Fruit fly (Drosophila melanogaster) whole organism, wandering third instar larva: ENCODE results near the gene COX6B.

Experiments
- Abd-B ChIP-seq: fragments of >200 bp; optimal IDR thresholded peaks from 2 replicates; lab custom pipeline; 2017; ENCODE audit warnings: missing biosample characterization, missing genetic modification characterization
- CG32264 ChIP-seq: fragments of 200-800 bp; sonication (Bioruptor generic); optimal IDR thresholded peaks from 2 replicates; lab custom pipeline; 2016; ENCODE audit warnings: missing biosample characterization, missing genetic modification characterization
- CG9705 ChIP-seq: fragments of 200-800 bp; sonication (Bioruptor generic); optimal IDR thresholded peaks from 2 replicates; lab custom pipeline; 2018; ENCODE audit warnings: missing biosample characterization, mild to moderate bottlenecking, missing genetic modification characterization
- CrebA ChIP-seq: fragments of 200-800 bp; sonication (Bioruptor generic); optimal IDR thresholded peaks from 2 replicates; lab custom pipeline; 2016; ENCODE audit warnings: missing biosample characterization, mild to moderate bottlenecking, missing genetic modification characterization, borderline replicate concordance
- Dfd ChIP-seq: fragments of >200 bp; optimal IDR thresholded peaks from 2 replicates; lab custom pipeline; 2017; ENCODE audit warnings: missing biosample characterization, missing genetic modification characterization
- Dif ChIP-seq: fragments of 200-275, 200-300 bp; sonication (Bioruptor generic); optimal IDR thresholded peaks from 2 replicates; lab custom pipeline; 2018; ENCODE audit warnings: missing biosample characterization, missing genetic modification characterization; ENCODE audit not compliant: partially characterized antibody
- GATAd ChIP-seq: sonication (Bioruptor generic); optimal IDR thresholded peaks from 2 replicates; lab custom pipeline; 2016; ENCODE audit warnings: missing biosample characterization, missing genetic modification characterization
- HLH106 ChIP-seq: fragments of 200-800 bp; optimal IDR thresholded peaks from 3 replicates; lab custom pipeline; 2019; ENCODE audit warnings: missing biosample characterization, mild to moderate bottlenecking, missing genetic modification characterization, moderate library complexity
- Hnf4 ChIP-seq: fragments of 200-800 bp; sonication (Bioruptor generic); optimal IDR thresholded peaks from 2 replicates; lab custom pipeline; 2016; ENCODE audit warnings: missing biosample characterization, mild to moderate bottlenecking, missing genetic modification characterization
- Hr78 ChIP-seq: fragments of >200 bp; optimal IDR thresholded peaks from 2 replicates; lab custom pipeline; 2017; ENCODE audit warnings: missing biosample characterization, missing genetic modification characterization
- Hr83 ChIP-seq: fragments of 200-300 bp; sonication (Bioruptor generic); optimal IDR thresholded peaks from 2 replicates; lab custom pipeline; 2016; ENCODE audit warnings: missing biosample characterization, mild to moderate bottlenecking, missing genetic modification characterization, moderate library complexity; ENCODE audit not compliant: poor library complexity, severe bottlenecking
- Jra ChIP-seq: sonication (Bioruptor generic); optimal IDR thresholded peaks from 2 replicates; lab custom pipeline; 2016; ENCODE audit warnings: missing biosample characterization, missing genetic modification characterization
- Mio ChIP-seq: sonication (Bioruptor generic); optimal IDR thresholded peaks from 2 replicates; lab custom pipeline; 2016; ENCODE audit warnings: missing biosample characterization, missing genetic modification characterization
- Myc ChIP-seq: fragments of >200 bp; optimal IDR thresholded peaks from 2 replicates; lab custom pipeline; 2017
- N ChIP-seq: fragments of >200 bp; optimal IDR thresholded peaks from 2 replicates; lab custom pipeline; 2018; ENCODE audit warnings: missing biosample characterization, missing external identifiers, missing genetic modification characterization
- OdsH ChIP-seq: fragments of 200-800 bp; sonication (Bioruptor generic); optimal IDR thresholded peaks from 2 replicates; lab custom pipeline; 2016; ENCODE audit warnings: missing biosample characterization, mild to moderate bottlenecking, missing genetic modification characterization
- Rel ChIP-seq, 2 experiments: fragments of 200-800 bp; sonication (Bioruptor generic) in 1 of 2; optimal IDR thresholded peaks; 2 replicates in 1 of 2; 3 replicates in 1 of 2; lab custom pipeline; 2016 to 2019; ENCODE audit warnings: mild to moderate bottlenecking in 2 of 2, missing biosample characterization in 2 of 2, missing genetic modification characterization in 2 of 2, moderate library complexity in 1 of 2
- Sp1 ChIP-seq: fragments of 200-800 bp; sonication (Bioruptor generic); optimal IDR thresholded peaks from 3 replicates; lab custom pipeline; 2019; ENCODE audit warnings: missing biosample characterization, mild to moderate bottlenecking, missing genetic modification characterization, moderate library complexity
- Vsx2 ChIP-seq: fragments of 200-300, 225-300 bp; sonication (Bioruptor generic); optimal IDR thresholded peaks from 2 replicates; lab custom pipeline; 2018; ENCODE audit warnings: missing biosample characterization, missing genetic modification characterization; ENCODE audit not compliant: partially characterized antibody
- br ChIP-seq: fragments of 200-800 bp; sonication (Bioruptor generic); optimal IDR thresholded peaks from 2 replicates; lab custom pipeline; 2016; ENCODE audit warnings: missing biosample characterization, missing genetic modification characterization
- brk ChIP-seq: fragments of 200-800 bp; sonication (Bioruptor generic); optimal IDR thresholded peaks from 2 replicates; lab custom pipeline; 2016; ENCODE audit warnings: missing biosample characterization, mild to moderate bottlenecking, missing genetic modification characterization
- dmrt93B ChIP-seq: fragments of 200-800 bp; sonication (Bioruptor generic); optimal IDR thresholded peaks from 2 replicates; lab custom pipeline; 2018; ENCODE audit warnings: missing biosample characterization, mild to moderate bottlenecking, missing genetic modification characterization
- dsf ChIP-seq: sonication (Bioruptor generic); optimal IDR thresholded peaks from 2 replicates; lab custom pipeline; 2016; ENCODE audit warnings: missing biosample characterization, missing genetic modification characterization, borderline replicate concordance
- ey ChIP-seq: fragments of 200-800 bp; sonication (Bioruptor generic); optimal IDR thresholded peaks from 2 replicates; lab custom pipeline; 2016; ENCODE audit warnings: missing biosample characterization, missing genetic modification characterization
- foxo ChIP-seq, 2 experiments: fragments of 200-800 bp; sonication (Bioruptor generic); optimal IDR thresholded peaks; 2 replicates in 1 of 2; 3 replicates in 1 of 2; lab custom pipeline; 2016 to 2017; ENCODE audit warnings: missing biosample characterization in 2 of 2, missing genetic modification characterization in 2 of 2
- fru ChIP-seq: fragments of 200-800 bp; sonication (Bioruptor generic); optimal IDR thresholded peaks from 3 replicates; lab custom pipeline; 2016; ENCODE audit warnings: missing biosample characterization, mild to moderate bottlenecking, missing genetic modification characterization
- h ChIP-seq: fragments of 200-800 bp; sonication (Bioruptor generic); optimal IDR thresholded peaks from 3 replicates; lab custom pipeline; 2016; ENCODE audit warnings: missing biosample characterization, mild to moderate bottlenecking, missing genetic modification characterization
- jim ChIP-seq: fragments of 175-275, 200-325 bp; sonication (Bioruptor generic); optimal IDR thresholded peaks from 2 replicates; lab custom pipeline; 2016; ENCODE audit warnings: missing biosample characterization, mild to moderate bottlenecking, missing genetic modification characterization
- pan ChIP-seq: fragments of >200 bp; optimal IDR thresholded peaks from 2 replicates; lab custom pipeline; 2017
- psq ChIP-seq: fragments of 200-800 bp; sonication (Bioruptor generic); optimal IDR thresholded peaks from 3 replicates; lab custom pipeline; 2017; ENCODE audit warnings: missing biosample characterization, mild to moderate bottlenecking, missing genetic modification characterization, moderate library complexity
- rgr ChIP-seq: fragments of 200-800 bp; sonication (Bioruptor generic); optimal IDR thresholded peaks from 3 replicates; lab custom pipeline; 2016; ENCODE audit warnings: missing biosample characterization, mild to moderate bottlenecking, missing genetic modification characterization
- sage ChIP-seq: fragments of 200-800 bp; sonication (Bioruptor generic); optimal IDR thresholded peaks from 2 replicates; lab custom pipeline; 2016; ENCODE audit warnings: missing biosample characterization, mild to moderate bottlenecking, missing genetic modification characterization
- sv ChIP-seq: fragments of 200-800 bp; sonication (Bioruptor generic); optimal IDR thresholded peaks from 3 replicates; lab custom pipeline; 2016; ENCODE audit warnings: missing biosample characterization, missing genetic modification characterization
- tai ChIP-seq: sonication (Bioruptor generic); optimal IDR thresholded peaks from 2 replicates; lab custom pipeline; 2016; ENCODE audit warnings: missing biosample characterization, missing genetic modification characterization
- usp ChIP-seq: fragments of >200 bp; optimal IDR thresholded peaks from 2 replicates; lab custom pipeline; 2017; ENCODE audit warnings: missing biosample characterization, missing genetic modification characterization
- woc ChIP-seq: sonication (Bioruptor generic); optimal IDR thresholded peaks from 2 replicates; lab custom pipeline; 2016; ENCODE audit warnings: missing biosample characterization, mild to moderate bottlenecking, missing genetic modification characterization

Gene COX6B

DNA sequence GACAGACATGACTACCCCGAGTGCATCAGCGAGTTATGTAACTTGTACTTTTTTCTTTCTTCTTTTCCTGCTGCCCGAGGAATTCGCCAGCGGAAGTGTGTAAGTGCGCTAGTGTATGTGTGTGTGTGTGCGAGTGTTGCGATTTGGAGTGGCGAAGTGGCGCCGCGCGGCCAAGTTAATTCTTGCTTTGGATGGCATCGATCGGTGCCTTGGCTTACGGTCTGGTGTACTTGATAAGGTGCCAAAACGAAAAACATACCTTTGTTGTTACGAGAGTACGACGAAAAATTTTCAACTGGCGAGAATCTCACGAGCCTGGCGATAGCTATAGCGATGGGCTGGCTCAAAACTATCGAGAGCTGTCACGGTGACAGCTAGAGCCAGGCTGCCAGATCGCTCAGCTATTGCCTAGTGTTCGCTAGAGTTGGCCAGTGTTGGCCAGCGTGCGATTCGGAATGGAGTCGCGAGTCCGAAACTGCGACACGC is at the start of gene COX6B, which contains the start of the genes CG18809, CG33932 and Rpp20:
Gene COX6B, minus strand, starts transcription at position 333 of the 486 bp plus-strand sequence.
Gene CG18809, minus strand, starts transcription at position 333 of the 486 bp plus-strand sequence.
Gene CG33932, plus strand, starts transcription at position 429 of the 486 bp plus-strand sequence.
Gene Rpp20, plus strand, starts transcription at position 429 of the 486 bp plus-strand sequence.
- no peak for TF ChIP-seq sage (GFP tag; lab: Kevin White, UChicago)
- peak; percentile 79 for TF ChIP-seq rgr
- peak; percentile 59 for TF ChIP-seq sv (GFP tag; lab: Kevin White, UChicago)
- TF ChIP-seq Dif (GFP tag; lab: Kevin White, UChicago), result peak; percentile 30
- TF ChIP-seq woc (GFP tag; lab: Kevin White, UChicago), result no peak
- TF ChIP-seq br (GFP tag; lab: Kevin White, UChicago), result peak; percentile 52
- peak; percentile 90 for TF ChIP-seq Hr83
- peak; percentile 56 for TF ChIP-seq Sp1
- TF ChIP-seq Jra (GFP tag; lab: Kevin White, UChicago), result peak; percentile 60
- TF ChIP-seq Dfd (GFP tag; lab: Kevin White, UChicago), result no peak
- TF ChIP-seq usp (GFP tag; lab: Kevin White, UChicago), result no peak
- TF ChIP-seq Myc (lab: Kevin White, UChicago), result peak; percentile 81
- TF ChIP-seq Hr78 (GFP tag; lab: Kevin White, UChicago), result no peak
- no peak for TF ChIP-seq dsf
- TF ChIP-seq HLH106 (tag; lab: Kevin White, UChicago), result peak; percentile 51
- peak; percentile 39 for TF ChIP-seq CG9705 (GFP tag; lab: Kevin White, UChicago)
- peak; percentile 50 for TF ChIP-seq ey (GFP tag; lab: Kevin White, UChicago)
- TF ChIP-seq h (GFP tag; lab: Kevin White, UChicago), result peak; percentile 82
- TF ChIP-seq foxo (GFP tag; optimal IDR thresholded peaks at IDR 0.05; lab: Kevin White, UChicago), result peak in 1 of 2 experiments; percentile 70
- TF ChIP-seq psq (GFP tag; lab: Kevin White, UChicago), result peak; percentile 48
- no peak for TF ChIP-seq N (GFP tag; lab: Kevin White, UChicago)
- no peak for TF ChIP-seq Rel (GFP tag; optimal IDR thresholded peaks at IDR 0.05; lab: Kevin White, UChicago)
- TF ChIP-seq Rel (tag; optimal IDR thresholded peaks at IDR 0.05; lab: Kevin White, UChicago), result peak; percentile 63
- TF ChIP-seq Vsx2, result no peak
- peak; percentile 30 for TF ChIP-seq GATAd
- no peak for TF ChIP-seq Abd-B (GFP tag; lab: Kevin White, UChicago)
- TF ChIP-seq Mio (GFP tag; lab: Kevin White, UChicago), result peak; percentile 2
- peak; percentile 12 for TF ChIP-seq CG32264 (GFP tag; lab: Kevin White, UChicago)
- peak; percentile 48 for TF ChIP-seq OdsH (GFP tag; lab: Kevin White, UChicago)
- no peak for TF ChIP-seq brk (GFP tag; lab: Kevin White, UChicago)
- TF ChIP-seq fru (GFP tag; lab: Kevin White, UChicago), result peak; percentile 49

DNA sequence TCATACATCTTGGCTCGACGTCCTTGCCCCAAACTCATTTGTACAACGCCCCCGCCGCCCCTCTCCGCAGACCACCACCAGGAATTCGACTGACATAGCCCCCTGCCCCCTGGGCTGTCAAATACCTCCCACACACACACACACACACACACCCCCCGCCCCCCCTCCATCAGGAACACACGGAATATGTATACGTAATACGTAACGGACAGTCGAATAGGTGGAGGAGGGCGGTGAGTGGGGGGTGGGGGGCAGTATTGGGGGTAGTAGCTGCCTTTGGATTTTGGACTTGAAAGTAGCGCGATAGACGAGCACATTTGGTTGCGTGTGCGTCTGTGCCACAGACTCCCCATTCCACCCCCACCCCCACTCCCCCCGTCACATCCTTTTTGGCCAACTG is 48.4 kb upstream of the COX6B start:
- TF ChIP-seq OdsH (GFP tag; lab: Kevin White, UChicago) (no peak), Dfd (GFP tag; lab: Kevin White, UChicago) (no peak), brk (GFP tag; lab: Kevin White, UChicago) (no peak), N (GFP tag; lab: Kevin White, UChicago) (no peak), tai (GFP tag; lab: Kevin White, UChicago) (no peak), Dif (GFP tag; lab: Kevin White, UChicago) (no peak), h (GFP tag; lab: Kevin White, UChicago) (no peak), Rel (GFP tag; optimal IDR thresholded peaks at IDR 0.05; lab: Kevin White, UChicago) (no peak), Rel (tag; optimal IDR thresholded peaks at IDR 0.05; lab: Kevin White, UChicago) (no peak), CG9705 (GFP tag; lab: Kevin White, UChicago) (no peak), Mio (GFP tag; lab: Kevin White, UChicago) (no peak), fru (GFP tag; lab: Kevin White, UChicago) (no peak), CG32264 (GFP tag; lab: Kevin White, UChicago) (no peak), Hnf4 (no peak), Jra (GFP tag; lab: Kevin White, UChicago) (no peak), jim (GFP tag; lab: Kevin White, UChicago) (no peak), pan (no peak), CrebA (GFP tag; lab: Kevin White, UChicago) (no peak), Vsx2 (no peak), Myc (lab: Kevin White, UChicago) (no peak), dmrt93B (GFP tag; lab: Kevin White, UChicago) (no peak)
- TF ChIP-seq, all 38 proteins: peak for 0
